Fruit fly (Drosophila melanogaster) whole organism, adult: ENCODE data around the gene mtm.

Experiments used
- CG14711 ChIP-seq: fragments of 200-800 bp; sonication (Bioruptor generic); optimal IDR thresholded peaks from 2 replicates; lab custom pipeline; 2018; ENCODE audit warnings: missing biosample characterization, mild to moderate bottlenecking, missing genetic modification characterization, moderate library complexity
- CG33017 ChIP-seq: fragments of 200-800 bp; sonication (Bioruptor generic); optimal IDR thresholded peaks from 2 replicates; lab custom pipeline; 2018; ENCODE audit warnings: missing biosample characterization, mild to moderate bottlenecking, missing genetic modification characterization, moderate library complexity
- CG5204 ChIP-seq: fragments of 200-800 bp; sonication (Bioruptor generic); optimal IDR thresholded peaks from 2 replicates; lab custom pipeline; 2016; ENCODE audit warnings: missing biosample characterization, missing genetic modification characterization
- Clk ChIP-seq: fragments of 200-800 bp; sonication (Bioruptor generic); optimal IDR thresholded peaks from 2 replicates; lab custom pipeline; 2017; ENCODE audit warnings: missing biosample characterization, missing genetic modification characterization
- Crg-1 ChIP-seq: fragments of 200-800 bp; sonication (Bioruptor generic); optimal IDR thresholded peaks from 2 replicates; lab custom pipeline; 2016; ENCODE audit warnings: missing biosample characterization, missing genetic modification characterization
- Mnt ChIP-seq: fragments of 200-800 bp; sonication (Bioruptor generic); optimal IDR thresholded peaks from 2 replicates; lab custom pipeline; 2016; ENCODE audit warnings: missing biosample characterization, mild to moderate bottlenecking, missing genetic modification characterization
- cic ChIP-seq: fragments of 200-800 bp; sonication (Bioruptor generic); optimal IDR thresholded peaks from 2 replicates; lab custom pipeline; 2017; ENCODE audit warnings: missing biosample characterization, mild to moderate bottlenecking, missing genetic modification characterization, moderate library complexity
- cnc ChIP-seq, 2 experiments: fragments of >200 bp; optimal IDR thresholded peaks; 2 replicates each; lab custom pipeline; 2017
- kay ChIP-seq: fragments of 200-800 bp; sonication (Bioruptor generic); peaks from one replicate; lab custom pipeline; 2016; ENCODE audit warnings: missing biosample characterization, missing genetic modification characterization, borderline replicate concordance
- ovo ChIP-seq: fragments of 200-800 bp; sonication (Bioruptor generic); optimal IDR thresholded peaks from 2 replicates; lab custom pipeline; 2016; ENCODE audit warnings: missing biosample characterization, missing genetic modification characterization
- pad ChIP-seq: fragments of 200-800 bp; sonication (Bioruptor generic); optimal IDR thresholded peaks from 3 replicates; lab custom pipeline; 2017; ENCODE audit warnings: missing biosample characterization, missing genetic modification characterization, mild to moderate bottlenecking, moderate library complexity, missing genetic modification reagents
- tj ChIP-seq: fragments of 200-800 bp; sonication (Bioruptor generic); optimal IDR thresholded peaks from 3 replicates; lab custom pipeline; 2017; ENCODE audit warnings: missing biosample characterization, mild to moderate bottlenecking, missing genetic modification characterization, moderate library complexity
- toe ChIP-seq: fragments of 200-800 bp; sonication (Bioruptor generic); optimal IDR thresholded peaks from 2 replicates; lab custom pipeline; 2016; ENCODE audit warnings: missing biosample characterization, missing genetic modification characterization

- no peak for TF ChIP-seq cnc (optimal IDR thresholded peaks at IDR 0.05; lab: Kevin White, UChicago)
- no peak for TF ChIP-seq Clk (GFP tag; lab: Kevin White, UChicago)
- peak; percentile 98 for TF ChIP-seq kay (GFP tag; lab: Kevin White, UChicago)
- TF ChIP-seq ovo = no peak
- no peak for TF ChIP-seq Crg-1 (GFP tag; lab: Kevin White, UChicago)
- no peak for TF ChIP-seq CG14711
- no peak for TF ChIP-seq CG5204
- TF ChIP-seq Mnt (GFP tag; lab: Kevin White, UChicago) = no peak
- no peak for TF ChIP-seq tj (GFP tag; lab: Kevin White, UChicago)
- TF ChIP-seq toe = no peak
- TF ChIP-seq cic (GFP tag; lab: Kevin White, UChicago) = no peak
- TF ChIP-seq pad (GFP tag; lab: Kevin White, UChicago) = no peak
- no peak for TF ChIP-seq CG33017
Measured at dm6 chr2L:6077632-6078031, 40.8 kb upstream of the mtm start.
